Fruit fly (Drosophila melanogaster): Measurements from ENCODE around the gene AgmNAT.

The AgmNAT gene

DNA sequence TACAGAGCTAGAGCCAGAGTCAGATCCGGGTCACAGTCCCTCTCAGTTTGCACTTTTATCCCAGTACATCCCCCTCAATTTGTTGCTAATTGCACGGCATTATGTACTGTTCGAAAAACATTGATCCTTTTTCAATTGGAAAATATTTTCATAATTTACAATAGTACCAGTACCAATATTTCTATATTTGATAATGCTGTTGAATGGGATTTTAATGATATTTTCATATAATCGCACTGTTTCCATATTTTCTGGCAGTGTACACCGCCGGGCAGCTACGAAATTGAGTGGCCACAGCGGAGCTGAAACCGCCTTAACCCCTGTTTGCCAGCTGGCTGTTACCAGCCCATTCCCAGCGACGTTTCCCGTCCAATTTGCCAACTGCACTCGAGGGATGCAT is 15.0 kb downstream of the AgmNAT start:
- TF ChIP-seq insv (optimal IDR thresholded peaks at IDR 0.05) = no peak

dm6 chrX:5791840-5792239 is 23.8 kb downstream of the AgmNAT start, which contains the start of gene CG12239:
CG12239 (plus strand) TSS chrX:5792140.
- TF ChIP-seq Myc (optimal IDR thresholded peaks at IDR 0.05) = no peak
- no peak for TF ChIP-seq psq (optimal IDR thresholded peaks at IDR 0.05)
- no peak for TF ChIP-seq h (optimal IDR thresholded peaks at IDR 0.05)
- no peak for TF ChIP-seq ttk (optimal IDR thresholded peaks at IDR 0.05)
- no peak for TF ChIP-seq insv (optimal IDR thresholded peaks at IDR 0.05)
- TF ChIP-seq Sin3A (optimal IDR thresholded peaks at IDR 0.05) = no peak

DNA sequence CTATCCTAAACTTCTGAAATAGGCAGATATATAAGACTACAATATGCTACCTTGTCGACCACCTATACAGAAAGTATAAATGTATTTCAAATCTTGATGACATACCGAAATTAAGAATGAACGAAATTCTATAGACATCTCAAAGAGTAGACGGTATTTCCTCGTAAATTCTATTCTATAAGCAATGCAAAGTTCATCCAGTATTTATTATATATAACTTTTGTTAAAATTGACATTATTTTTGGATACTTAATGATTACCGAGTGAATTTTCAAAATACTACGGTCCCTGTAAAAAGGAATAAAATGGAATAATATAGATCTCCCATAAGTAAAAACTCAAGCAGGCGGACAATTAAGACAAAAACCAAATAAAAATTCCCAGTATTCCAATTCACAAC is 26.4 kb downstream of the AgmNAT start, which contains the start of gene CG15767:
CG15767 (plus strand) TSS at position 301 of the 400 bp plus-strand sequence.
- no peak for TF ChIP-seq h (optimal IDR thresholded peaks at IDR 0.05)
- no peak for TF ChIP-seq insv (optimal IDR thresholded peaks at IDR 0.05)
- TF ChIP-seq Sin3A (optimal IDR thresholded peaks at IDR 0.05) = no peak
- no peak for TF ChIP-seq Myc (optimal IDR thresholded peaks at IDR 0.05)
- no peak for TF ChIP-seq ttk (optimal IDR thresholded peaks at IDR 0.05)
- TF ChIP-seq psq (optimal IDR thresholded peaks at IDR 0.05) = no peak

- TF ChIP-seq Sin3A (optimal IDR thresholded peaks at IDR 0.05) = no peak
- no peak for TF ChIP-seq ttk (optimal IDR thresholded peaks at IDR 0.05)
- TF ChIP-seq psq (optimal IDR thresholded peaks at IDR 0.05) = no peak
- TF ChIP-seq insv (optimal IDR thresholded peaks at IDR 0.05) = no peak
- TF ChIP-seq h (optimal IDR thresholded peaks at IDR 0.05) = no peak
Observed at dm6 chrX:5786559-5786958, 29.1 kb downstream of the AgmNAT start.

dm6 chrX:5783260-5784040 is 32.2 kb downstream of the AgmNAT start:
- no peak for TF ChIP-seq Sin3A (optimal IDR thresholded peaks at IDR 0.05)
- TF ChIP-seq psq (optimal IDR thresholded peaks at IDR 0.05) = no peak
- no peak for TF ChIP-seq ttk (optimal IDR thresholded peaks at IDR 0.05)
- TF ChIP-seq insv (optimal IDR thresholded peaks at IDR 0.05) = no peak
- TF ChIP-seq Myc (optimal IDR thresholded peaks at IDR 0.05) = no peak

- TF ChIP-seq insv (optimal IDR thresholded peaks at IDR 0.05) (no peak), Myc (optimal IDR thresholded peaks at IDR 0.05) (no peak), Sin3A (optimal IDR thresholded peaks at IDR 0.05) (no peak), ttk (optimal IDR thresholded peaks at IDR 0.05) (no peak), psq (optimal IDR thresholded peaks at IDR 0.05) (no peak), h (optimal IDR thresholded peaks at IDR 0.05) (no peak)
Observed at dm6 chrX:5781520-5781919, 34.1 kb downstream of the AgmNAT start, which contains the start of gene CG3108. CG3108 (minus strand) TSS chrX:5781620.

dm6 chrX:5776547-5776946 is 39.1 kb downstream of the AgmNAT start, which contains the start of gene CG42264:
CG42264 (minus strand) TSS chrX:5776647.
- no peak for TF ChIP-seq Sin3A (optimal IDR thresholded peaks at IDR 0.05)
- TF ChIP-seq h (optimal IDR thresholded peaks at IDR 0.05) = no peak
- TF ChIP-seq insv (optimal IDR thresholded peaks at IDR 0.05) = no peak
- TF ChIP-seq Myc (optimal IDR thresholded peaks at IDR 0.05) = no peak
- no peak for TF ChIP-seq psq (optimal IDR thresholded peaks at IDR 0.05)
- TF ChIP-seq ttk (optimal IDR thresholded peaks at IDR 0.05) = no peak

DNA sequence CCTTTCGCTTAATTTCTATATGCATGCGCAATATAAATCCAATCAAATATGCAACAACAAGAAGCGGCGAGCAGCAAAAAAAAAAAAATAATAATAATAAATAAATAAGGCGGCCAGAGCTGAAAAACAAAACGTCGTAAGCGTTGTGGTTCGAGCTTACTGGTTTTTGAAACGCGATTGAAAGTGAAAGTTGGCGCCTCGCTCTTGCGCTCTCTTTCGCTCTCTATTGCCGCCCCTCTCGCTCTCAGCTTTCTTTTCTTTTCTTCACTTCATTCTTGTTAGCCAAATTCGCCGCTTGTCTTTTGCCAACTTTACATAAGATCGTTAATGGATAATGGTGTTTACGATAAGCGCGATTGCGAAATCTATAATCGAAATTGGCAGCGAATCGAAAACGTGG is 43.2 kb downstream of the AgmNAT start:
- TF ChIP-seq psq (optimal IDR thresholded peaks at IDR 0.05) = no peak
- no peak for TF ChIP-seq insv (optimal IDR thresholded peaks at IDR 0.05)
- no peak for TF ChIP-seq ttk (optimal IDR thresholded peaks at IDR 0.05)
- no peak for TF ChIP-seq h (optimal IDR thresholded peaks at IDR 0.05)
- no peak for TF ChIP-seq Myc (optimal IDR thresholded peaks at IDR 0.05)
- TF ChIP-seq Sin3A (optimal IDR thresholded peaks at IDR 0.05) = no peak

DNA sequence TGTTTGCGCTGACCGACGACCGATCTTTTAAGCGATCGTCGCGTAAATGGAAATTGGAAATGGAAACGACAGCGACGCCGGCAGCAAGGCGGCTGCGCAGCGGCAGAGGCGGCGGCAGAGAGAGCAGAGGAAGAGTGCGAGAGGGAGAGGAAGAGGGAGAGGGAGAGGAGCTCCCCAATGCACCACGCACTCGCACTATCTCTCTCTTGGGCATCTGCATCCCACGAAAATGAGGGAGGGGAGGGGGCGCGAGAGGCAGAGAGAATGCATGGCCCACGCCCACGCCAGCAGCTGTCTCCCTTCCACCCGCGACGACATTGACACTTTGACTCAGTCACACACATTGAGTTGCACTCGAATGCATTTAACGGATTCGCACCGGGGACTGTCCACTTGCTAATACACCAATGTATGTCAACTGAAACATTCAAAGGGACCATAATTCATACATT is 44.9 kb downstream of the AgmNAT start, which contains the start of gene CG3097:
CG3097 (minus strand) TSS at position 51 of the 452 bp plus-strand sequence.
- TF ChIP-seq h (optimal IDR thresholded peaks at IDR 0.05) = no peak
- TF ChIP-seq ttk (optimal IDR thresholded peaks at IDR 0.05) = no peak
- no peak for TF ChIP-seq insv (optimal IDR thresholded peaks at IDR 0.05)
- TF ChIP-seq psq (optimal IDR thresholded peaks at IDR 0.05) = no peak
- TF ChIP-seq Sin3A (optimal IDR thresholded peaks at IDR 0.05) = no peak
- no peak for TF ChIP-seq Myc (optimal IDR thresholded peaks at IDR 0.05)

- TF ChIP-seq ttk (optimal IDR thresholded peaks at IDR 0.05) (no peak), Myc (optimal IDR thresholded peaks at IDR 0.05) (no peak), Sin3A (optimal IDR thresholded peaks at IDR 0.05) (no peak), h (optimal IDR thresholded peaks at IDR 0.05) (no peak)
Observed at dm6 chrX:5768602-5769251, 46.9 kb downstream of the AgmNAT start.

- TF ChIP-seq Myc (optimal IDR thresholded peaks at IDR 0.05) (no peak), psq (optimal IDR thresholded peaks at IDR 0.05) (no peak), Sin3A (optimal IDR thresholded peaks at IDR 0.05) (no peak), h (optimal IDR thresholded peaks at IDR 0.05) (no peak), insv (optimal IDR thresholded peaks at IDR 0.05) (no peak), ttk (optimal IDR thresholded peaks at IDR 0.05) (no peak)
Observed at dm6 chrX:5766732-5767131, 48.9 kb downstream of the AgmNAT start.
